Fruit fly (Drosophila melanogaster) whole organism, pupa: ENCODE data around the gene CG33494.

Source experiments
- CG14655 ChIP-seq: fragments of 200-800 bp; sonication (Bioruptor generic); optimal IDR thresholded peaks from 3 replicates; lab custom pipeline; 2017; ENCODE audit warnings: mild to moderate bottlenecking, missing biosample characterization, missing genetic modification reagents, missing genetic modification characterization
- CG8159 ChIP-seq: fragments of 200-800 bp; sonication (Bioruptor generic); optimal IDR thresholded peaks from 3 replicates; lab custom pipeline; 2018; ENCODE audit warnings: missing biosample characterization, mild to moderate bottlenecking, missing genetic modification characterization, moderate library complexity
- EcR ChIP-seq: fragments of 200-800 bp; sonication (Bioruptor generic); optimal IDR thresholded peaks from 3 replicates; lab custom pipeline; 2019; ENCODE audit warnings: missing biosample characterization, missing genetic modification characterization, mild to moderate bottlenecking, moderate library complexity, missing genetic modification reagents
- Snoo ChIP-seq: fragments of 200-800 bp; sonication (Bioruptor generic); optimal IDR thresholded peaks from 3 replicates; lab custom pipeline; 2017; ENCODE audit warnings: missing biosample characterization, mild to moderate bottlenecking, missing genetic modification characterization, inconsistent platforms

dm6 chr3R:25466166-25466565 lies 28.8 kb downstream of the CG33494 start:
- TF ChIP-seq CG14655 (GFP tag; lab: Kevin White, UChicago) = no peak
- no peak for TF ChIP-seq Snoo (tag; lab: Kevin White, UChicago)
- no peak for TF ChIP-seq EcR
- no peak for TF ChIP-seq CG8159 (tag; lab: Kevin White, UChicago)
